Worm (Caenorhabditis elegans): ENCODE measurements around the gene B0281.4.

B0281.4 gene

DNA sequence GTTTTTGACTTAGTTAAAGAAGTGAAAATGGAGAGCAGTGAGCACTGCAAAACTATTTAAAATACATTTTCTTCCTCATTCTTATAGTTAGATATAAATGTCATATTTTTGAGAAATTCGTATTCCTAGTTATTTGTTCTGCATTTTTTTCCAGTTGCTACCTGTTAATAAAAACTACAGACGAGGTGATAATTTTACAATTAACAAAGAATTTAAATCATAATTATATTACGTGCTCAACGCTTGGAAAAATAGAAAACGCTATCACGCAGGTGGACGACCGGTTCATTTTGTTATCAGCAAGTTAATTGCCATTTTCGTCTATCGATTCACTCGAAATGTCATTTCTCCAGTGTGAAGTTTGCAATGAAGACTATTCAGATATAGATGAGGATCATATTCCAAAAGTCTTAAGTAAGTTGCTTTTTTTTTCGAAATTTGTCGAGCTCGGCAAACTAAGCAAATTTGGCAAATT lies 19.3 kb upstream of the B0281.4 start, which contains the start of the genes ZK1240.5 and ZK1240.9 (continued):
- TF ChIP-seq dmd-6 (GFP tag; IDR thresholded peaks at IDR 0.05) (0 out of 2 replicates have a peak, but pooled peaks have one; percentile 14), nhr-28 (tag; optimal IDR thresholded peaks at IDR 0.05) (peak; percentile 26), aha-1 (tag) (peak; percentile 22), pqm-1 (tag; optimal IDR thresholded peaks at IDR 0.05) (peak; percentile 76), ceh-32 (tag; optimal IDR thresholded peaks at IDR 0.05; ENCODE audit: poor library complexity) (no peak), hmg-1.1 (GFP tag; IDR thresholded peaks at IDR 0.05) (no peak), lim-7 (GFP tag; IDR thresholded peaks at IDR 0.05) (no peak), hlh-30 (tag; optimal IDR thresholded peaks at IDR 0.05; ENCODE audit: insufficient read depth) (no peak), ceh-82 (tag; optimal IDR thresholded peaks at IDR 0.05) (no peak)

DNA sequence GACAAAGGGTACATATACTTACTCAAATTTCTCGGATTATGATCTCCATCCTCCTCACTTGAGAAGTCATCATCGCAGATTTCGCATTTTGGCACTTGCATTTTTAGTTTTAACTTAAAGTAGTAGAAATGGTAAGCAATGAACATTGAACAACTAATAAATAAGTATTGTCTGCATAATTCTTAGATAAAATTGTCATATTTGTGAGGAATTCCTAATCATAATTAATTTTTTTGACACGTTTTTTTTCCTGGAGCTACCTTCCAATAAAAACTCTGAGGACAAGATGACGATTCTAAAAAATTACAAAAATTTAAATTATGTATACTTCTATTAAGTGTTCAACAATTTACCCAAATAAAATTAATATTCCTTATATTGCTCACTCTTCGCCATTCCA lies 14.1 kb upstream of the B0281.4 start, which contains the start of the genes trim-21 and B0281.1:
trim-21 (minus strand) TSS at position 101 of the 400 bp plus-strand sequence.
B0281.1 (plus strand) TSS at position 321 of the 400 bp plus-strand sequence.
- TF ChIP-seq dmd-6 (GFP tag; IDR thresholded peaks at IDR 0.05) (no peak), nhr-102 (tag; optimal IDR thresholded peaks at IDR 0.05) (no peak), daf-16 (GFP tag; optimal IDR thresholded peaks at IDR 0.05) (no peak), daf-16 (tag; optimal IDR thresholded peaks at IDR 0.05) (no peak), ama-1 (optimal IDR thresholded peaks at IDR 0.05) (no peak), hlh-11 (tag; optimal IDR thresholded peaks at IDR 0.05) (no peak), F44E2.7 (GFP tag; IDR thresholded peaks at IDR 0.05) (no peak), T20F7.1 (GFP tag; optimal IDR thresholded peaks at IDR 0.05) (no peak), dpl-1 (GFP tag; optimal IDR thresholded peaks at IDR 0.05) (no peak), zip-2 (tag; optimal IDR thresholded peaks at IDR 0.05) (no peak), daf-8 (GFP tag; IDR thresholded peaks at IDR 0.05) (no peak), dmd-8 (GFP tag; IDR thresholded peaks at IDR 0.05) (no peak), vab-7 (GFP tag; IDR thresholded peaks at IDR 0.05) (no peak)

DNA sequence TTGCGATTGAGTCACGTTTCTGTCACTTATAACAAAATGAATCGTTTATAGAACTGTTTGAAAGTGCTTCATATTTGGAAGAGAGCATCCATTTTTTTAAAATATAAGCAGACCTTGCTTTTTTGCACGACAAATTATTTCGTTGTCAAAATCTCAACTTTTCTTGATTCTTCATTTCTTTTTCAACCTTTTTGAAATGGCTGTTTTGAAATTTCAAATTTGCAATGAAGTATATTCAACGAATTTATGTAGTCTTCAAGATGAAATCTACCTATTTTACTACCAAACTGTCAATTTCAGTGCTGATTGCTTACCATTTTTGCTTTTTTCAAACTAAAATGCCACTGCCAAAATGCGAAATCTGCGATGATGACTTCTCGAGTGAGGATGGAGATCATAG lies 8.1 kb upstream of the B0281.4 start, which contains the start of gene B0281.3:
B0281.3 (plus strand) TSS at position 301 of the 400 bp plus-strand sequence.
- TF ChIP-seq lin-13 (GFP tag; optimal IDR thresholded peaks at IDR 0.05) = no peak
- no peak for TF ChIP-seq jun-1 (tag; optimal IDR thresholded peaks at IDR 0.05)
- TF ChIP-seq lin-38 (GFP tag; IDR thresholded peaks at IDR 0.05) = no peak
- no peak for TF ChIP-seq arid-1 (GFP tag; conservative IDR thresholded peaks at IDR 0.05)
- no peak for TF ChIP-seq madf-5 (GFP tag; IDR thresholded peaks at IDR 0.05)
- TF ChIP-seq Y105C5A.15 (GFP tag; IDR thresholded peaks at IDR 0.05) = no peak
- no peak for TF ChIP-seq zip-11 (GFP tag; IDR thresholded peaks at IDR 0.05)
- TF ChIP-seq ceh-28 (tag; optimal IDR thresholded peaks at IDR 0.05) = no peak
- no peak for TF ChIP-seq nhr-41 (GFP tag; IDR thresholded peaks at IDR 0.05)
- TF ChIP-seq Y5F2A.4 (GFP tag; optimal IDR thresholded peaks at IDR 0.05) = no peak
- no peak for TF ChIP-seq daf-19 (GFP tag; conservative IDR thresholded peaks at IDR 0.05)
- no peak for TF ChIP-seq nhr-102 (tag; optimal IDR thresholded peaks at IDR 0.05)
- TF ChIP-seq spr-3 (GFP tag; optimal IDR thresholded peaks at IDR 0.05) = no peak
- TF ChIP-seq lin-15B (tag; optimal IDR thresholded peaks at IDR 0.05) = no peak
- no peak for TF ChIP-seq rbr-2 (tag; optimal IDR thresholded peaks at IDR 0.05)
- TF ChIP-seq F37D6.2 (tag; optimal IDR thresholded peaks at IDR 0.05) = no peak
- TF ChIP-seq lin-39 (tag; optimal IDR thresholded peaks at IDR 0.05) = no peak
- TF ChIP-seq saeg-2 (GFP tag; IDR thresholded peaks at IDR 0.05) = no peak

- TF ChIP-seq daf-8 (GFP tag; IDR thresholded peaks at IDR 0.05) (no peak), nhr-28 (tag; optimal IDR thresholded peaks at IDR 0.05) (peak; percentile 61), daf-16 (GFP tag; optimal IDR thresholded peaks at IDR 0.05) (no peak), daf-16 (tag; optimal IDR thresholded peaks at IDR 0.05) (peak; percentile 52), pqm-1 (tag; optimal IDR thresholded peaks at IDR 0.05) (peak; percentile 93), madf-9 (GFP tag; conservative IDR thresholded peaks at IDR 0.05) (no peak), fkh-10 (GFP tag; optimal IDR thresholded peaks at IDR 0.05) (no peak), F26F4.8 (GFP tag; conservative IDR thresholded peaks at IDR 0.05) (no peak), lin-1 (GFP tag; IDR thresholded peaks at IDR 0.05) (peak; percentile 26; the same call in 1 of the 2 replicates), dmd-6 (GFP tag; IDR thresholded peaks at IDR 0.05) (peak; percentile 10; the same call in 1 of the 2 replicates), aha-1 (tag) (peak; percentile 10)
These were observed 6.9 kb upstream of the B0281.4 start for ce11 chrII:2305507-2305906.

All from whole organism, L4 larva.